In the genomic region with DNA sequence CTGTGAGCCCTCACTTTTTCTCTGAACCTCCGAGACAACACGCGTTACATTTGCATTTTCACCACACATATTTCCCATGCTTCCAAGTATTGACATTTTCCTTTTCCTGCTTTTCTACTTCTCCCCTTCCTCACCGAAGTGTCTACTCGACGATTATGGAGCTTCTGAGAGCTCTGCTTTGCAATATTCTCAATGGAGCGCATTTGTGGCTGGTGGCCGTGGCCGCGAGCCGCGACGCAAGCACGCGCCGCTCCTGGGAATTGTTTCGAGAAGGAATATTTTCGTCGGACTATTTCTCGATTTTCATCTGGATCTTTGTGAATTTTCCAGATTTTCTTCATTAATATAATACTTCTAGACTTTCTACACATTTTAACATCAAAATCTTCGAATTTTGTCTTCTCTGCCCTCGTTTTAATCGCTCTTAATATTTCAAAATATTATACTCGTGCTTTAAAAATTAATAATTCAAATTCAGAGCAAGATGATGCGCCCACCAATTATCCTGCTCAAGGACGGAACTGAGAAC, we compare ENCODE assay signal across 4 worm cellular contexts.
A peak's percentile ranks its signal among the peaks of the same experiment; 100 is the strongest.
TF ChIP-seq lines count a peak whose summit lies in the region.

Gene T10B5.4 (minus strand): TSS at position 40 of the 529 bp plus-strand sequence.
Gene cct-7 (plus strand): TSS at position 479 of the 529 bp plus-strand sequence.

TF ChIP-seq in whole organism, L2 larva, 48 proteins besides CTCF, POLR2A, EP300 and RAD21 (continued from another document):
- TF ChIP-seq sem-4 (tag; optimal IDR thresholded peaks at IDR 0.05; lab: Kevin White, UChicago) = peak; percentile 71
- peak; percentile 96 for TF ChIP-seq zag-1 (tag; optimal IDR thresholded peaks at IDR 0.05; lab: Kevin White, UChicago)
- peak; percentile 84 for TF ChIP-seq lin-11 (tag; optimal IDR thresholded peaks at IDR 0.05; lab: Kevin White, UChicago)
- TF ChIP-seq Y55F3AM.14 (GFP tag; optimal IDR thresholded peaks at IDR 0.05; lab: Kevin White, UChicago) = peak; percentile 72
- TF ChIP-seq nhr-21 (tag; optimal IDR thresholded peaks at IDR 0.05; lab: Kevin White, UChicago) = peak; percentile 67
- peak; percentile 67 for TF ChIP-seq gmeb-1 (tag; optimal IDR thresholded peaks at IDR 0.05; lab: Kevin White, UChicago)
- peak in 1 of 2 experiments; percentile 80 for TF ChIP-seq mdl-1 (tag; optimal IDR thresholded peaks at IDR 0.05; lab: Kevin White, UChicago)
- TF ChIP-seq ZK546.5 (tag; optimal IDR thresholded peaks at IDR 0.05; lab: Kevin White, UChicago) = no peak
- TF ChIP-seq unc-55 (GFP tag; optimal IDR thresholded peaks at IDR 0.05; lab: Kevin White, UChicago) = peak; percentile 97
- peak; percentile 65 for TF ChIP-seq sma-3 (GFP tag; optimal IDR thresholded peaks at IDR 0.05; lab: Kevin White, UChicago)
- peak; percentile 94 for TF ChIP-seq lin-13 (GFP tag; optimal IDR thresholded peaks at IDR 0.05; lab: Kevin White, UChicago)
- no peak for TF ChIP-seq unc-62 (GFP tag; optimal IDR thresholded peaks at IDR 0.05; lab: Kevin White, UChicago)
- TF ChIP-seq snpc-4 (tag; optimal IDR thresholded peaks at IDR 0.05; lab: Kevin White, UChicago) = peak; percentile 65
- no peak for TF ChIP-seq ceh-82 (tag; optimal IDR thresholded peaks at IDR 0.05; lab: Kevin White, UChicago)
- peak; percentile 98 for TF ChIP-seq C34F6.9 (tag; optimal IDR thresholded peaks at IDR 0.05; lab: Kevin White, UChicago)
TF ChIP-seq in whole organism, L2 larva: peak in this region for 24.

TF ChIP-seq in whole organism, L4 larva, 104 proteins besides CTCF, POLR2A, EP300 and RAD21 (continued from another document and continues in another):
- TF ChIP-seq ceh-32 (tag; optimal IDR thresholded peaks at IDR 0.05; lab: Kevin White, UChicago; ENCODE audit: poor library complexity) = no peak
- TF ChIP-seq dmd-6 (GFP tag; IDR thresholded peaks at IDR 0.05; lab: Robert Waterston, UW) = peak; percentile 78
- no peak for TF ChIP-seq daf-12 (tag; optimal IDR thresholded peaks at IDR 0.05; lab: Kevin White, UChicago)
- 0 out of 2 replicates have a peak, but pooled peaks have one; percentile 40 for TF ChIP-seq zfp-3 (GFP tag; conservative IDR thresholded peaks at IDR 0.05; lab: Robert Waterston, UW)
- peak; percentile 78 for TF ChIP-seq nhr-6 (tag; optimal IDR thresholded peaks at IDR 0.05; lab: Kevin White, UChicago)
- TF ChIP-seq F49E8.2 (tag; optimal IDR thresholded peaks at IDR 0.05; lab: Kevin White, UChicago; ENCODE audit: borderline replicate concordance) = peak; percentile 61
- TF ChIP-seq jun-1 (tag; optimal IDR thresholded peaks at IDR 0.05; lab: Kevin White, UChicago) = peak; percentile 38
- TF ChIP-seq nhr-111 (GFP tag; optimal IDR thresholded peaks at IDR 0.05; lab: Kevin White, UChicago) = no peak
- TF ChIP-seq ceh-62 (tag; optimal IDR thresholded peaks at IDR 0.05; lab: Kevin White, UChicago) = no peak
- no peak for TF ChIP-seq ztf-11 (tag; optimal IDR thresholded peaks at IDR 0.05; lab: Kevin White, UChicago)
- peak; percentile 60; the same call in 1 of the 2 replicates for TF ChIP-seq ceh-44 (GFP tag; IDR thresholded peaks at IDR 0.05; lab: Robert Waterston, UW)
- 0 out of 2 replicates have a peak, but pooled peaks have one; percentile 22 for TF ChIP-seq pha-4 (GFP tag; IDR thresholded peaks at IDR 0.05; lab: Robert Waterston, UW)
- TF ChIP-seq pha-4 (tag; optimal IDR thresholded peaks at IDR 0.05; lab: Kevin White, UChicago) = no peak
- peak; percentile 25 for TF ChIP-seq nhr-48 (tag; optimal IDR thresholded peaks at IDR 0.05; lab: Kevin White, UChicago)
- peak; percentile 70; the same call in 1 of the 2 replicates for TF ChIP-seq ceh-20 (GFP tag; IDR thresholded peaks at IDR 0.05; lab: Robert Waterston, UW)
- no peak for TF ChIP-seq daf-8 (GFP tag; IDR thresholded peaks at IDR 0.05; lab: Robert Waterston, UW)
- TF ChIP-seq ceh-28 (tag; optimal IDR thresholded peaks at IDR 0.05; lab: Kevin White, UChicago) = no peak
- TF ChIP-seq T20F7.1 (GFP tag; optimal IDR thresholded peaks at IDR 0.05; lab: Kevin White, UChicago) = peak; percentile 80
- TF ChIP-seq hlh-30 (tag; optimal IDR thresholded peaks at IDR 0.05; lab: Kevin White, UChicago; ENCODE audit: insufficient read depth) = peak; percentile 91
- peak; percentile 90 for TF ChIP-seq nhr-77 (tag; optimal IDR thresholded peaks at IDR 0.05; lab: Kevin White, UChicago)
- TF ChIP-seq fkh-10 (GFP tag; optimal IDR thresholded peaks at IDR 0.05; lab: Kevin White, UChicago) = peak; percentile 98
- 0 out of 2 replicates have a peak, but pooled peaks have one; percentile 22 for TF ChIP-seq lin-1 (GFP tag; IDR thresholded peaks at IDR 0.05; lab: Robert Waterston, UW)
- peak; percentile 24 for TF ChIP-seq zag-1 (tag; optimal IDR thresholded peaks at IDR 0.05; lab: Kevin White, UChicago)
- TF ChIP-seq hif-1 (tag; optimal IDR thresholded peaks at IDR 0.05; lab: Kevin White, UChicago) = peak in 1 of 2 experiments; percentile 90
- TF ChIP-seq nhr-42 (GFP tag; IDR thresholded peaks at IDR 0.05; lab: Robert Waterston, UW) = no peak
- TF ChIP-seq rbr-2 (tag; optimal IDR thresholded peaks at IDR 0.05; lab: Kevin White, UChicago) = peak; percentile 92
- no peak for TF ChIP-seq F26F4.8 (GFP tag; conservative IDR thresholded peaks at IDR 0.05; lab: Robert Waterston, UW)
- TF ChIP-seq nhr-41 (GFP tag; IDR thresholded peaks at IDR 0.05; lab: Robert Waterston, UW) = no peak
- TF ChIP-seq egl-43 (GFP tag; IDR thresholded peaks at IDR 0.05; lab: Robert Waterston, UW) = peak; percentile 80
- TF ChIP-seq lim-7 (GFP tag; IDR thresholded peaks at IDR 0.05; lab: Robert Waterston, UW) = peak; percentile 34; the same call in 1 of the 2 replicates
- no peak for TF ChIP-seq snpc-1.2 (GFP tag; IDR thresholded peaks at IDR 0.05; lab: Robert Waterston, UW)
- peak; percentile 59; the same call in 1 of the 2 replicates for TF ChIP-seq saeg-2 (GFP tag; IDR thresholded peaks at IDR 0.05; lab: Robert Waterston, UW)
- peak; percentile 22 for TF ChIP-seq nhr-102 (tag; optimal IDR thresholded peaks at IDR 0.05; lab: Kevin White, UChicago)
- no peak for TF ChIP-seq cey-2 (tag; optimal IDR thresholded peaks at IDR 0.05; lab: Kevin White, UChicago; ENCODE audit: borderline replicate concordance, insufficient read depth)

TF ChIP-seq in whole organism, late embryonic, 69 proteins besides CTCF, POLR2A, EP300 and RAD21 (continued from another document and continues in another):
- TF ChIP-seq elt-4 (tag; optimal IDR thresholded peaks at IDR 0.05; lab: Kevin White, UChicago) (no peak), odd-2 (tag; optimal IDR thresholded peaks at IDR 0.05; lab: Kevin White, UChicago) (no peak), pqm-1 (tag; optimal IDR thresholded peaks at IDR 0.05; lab: Kevin White, UChicago) (peak; percentile 55), K09A11.1 (tag; optimal IDR thresholded peaks at IDR 0.05; lab: Kevin White, UChicago; ENCODE audit: insufficient read depth) (no peak), fax-1 (tag; optimal IDR thresholded peaks at IDR 0.05; lab: Kevin White, UChicago) (peak; percentile 10), ceh-9 (tag; optimal IDR thresholded peaks at IDR 0.05; lab: Kevin White, UChicago) (no peak), rnt-1 (tag; optimal IDR thresholded peaks at IDR 0.05; lab: Kevin White, UChicago) (peak; percentile 80), eyg-1 (tag; optimal IDR thresholded peaks at IDR 0.05; lab: Kevin White, UChicago) (peak; percentile 66), hlh-15 (tag; optimal IDR thresholded peaks at IDR 0.05; lab: Kevin White, UChicago) (no peak), zip-5 (tag; optimal IDR thresholded peaks at IDR 0.05; lab: Kevin White, UChicago) (peak; percentile 20), pax-1 (tag; optimal IDR thresholded peaks at IDR 0.05; lab: Kevin White, UChicago) (peak; percentile 57), sox-4 (tag; optimal IDR thresholded peaks at IDR 0.05; lab: Kevin White, UChicago) (no peak), pros-1 (tag; optimal IDR thresholded peaks at IDR 0.05; lab: Kevin White, UChicago) (peak; percentile 61), hlh-6 (tag; optimal IDR thresholded peaks at IDR 0.05; lab: Kevin White, UChicago) (no peak), fkh-10 (GFP tag; optimal IDR thresholded peaks at IDR 0.05; lab: Kevin White, UChicago) (peak; percentile 63), ceh-30 (tag; optimal IDR thresholded peaks at IDR 0.05; lab: Kevin White, UChicago) (peak; percentile 10), ttx-3 (tag; optimal IDR thresholded peaks at IDR 0.05; lab: Kevin White, UChicago) (no peak), tbx-2 (tag; optimal IDR thresholded peaks at IDR 0.05; lab: Kevin White, UChicago) (peak; percentile 96), nfya-1 (tag; optimal IDR thresholded peaks at IDR 0.05; lab: Kevin White, UChicago) (peak; percentile 92), ceh-14 (tag; optimal IDR thresholded peaks at IDR 0.05; lab: Kevin White, UChicago) (peak; percentile 93), ref-2 (tag; optimal IDR thresholded peaks at IDR 0.05; lab: Kevin White, UChicago) (peak; percentile 70), ceh-48 (tag; optimal IDR thresholded peaks at IDR 0.05; lab: Kevin White, UChicago) (peak; percentile 86), Y22D7AL.16 (tag; optimal IDR thresholded peaks at IDR 0.05; lab: Kevin White, UChicago) (no peak), C08G9.2 (tag; optimal IDR thresholded peaks at IDR 0.05; lab: Kevin White, UChicago) (peak; percentile 78), hlh-30 (tag; optimal IDR thresholded peaks at IDR 0.05; lab: Kevin White, UChicago; ENCODE audit: insufficient read depth) (peak; percentile 81), pha-2 (tag; optimal IDR thresholded peaks at IDR 0.05; lab: Kevin White, UChicago) (no peak), dve-1 (tag; optimal IDR thresholded peaks at IDR 0.05; lab: Kevin White, UChicago) (peak; percentile 58), C38D4.7 (GFP tag; optimal IDR thresholded peaks at IDR 0.05; lab: Kevin White, UChicago) (no peak), ceh-19 (GFP tag; optimal IDR thresholded peaks at IDR 0.05; lab: Kevin White, UChicago) (peak; percentile 64), pag-3 (tag; optimal IDR thresholded peaks at IDR 0.05; lab: Kevin White, UChicago; ENCODE audit: borderline replicate concordance) (peak; percentile 16), madf-2 (tag; optimal IDR thresholded peaks at IDR 0.05; lab: Kevin White, UChicago) (peak; percentile 71), mec-3 (tag; optimal IDR thresholded peaks at IDR 0.05; lab: Kevin White, UChicago; ENCODE audit: borderline replicate concordance) (no peak), sox-2 (GFP tag; IDR thresholded peaks at IDR 0.05; lab: Robert Waterston, UW) (no peak), hlh-8 (tag; optimal IDR thresholded peaks at IDR 0.05; lab: Kevin White, UChicago) (peak; percentile 57), hlh-13 (GFP tag; optimal IDR thresholded peaks at IDR 0.05; lab: Kevin White, UChicago) (no peak), ets-4 (tag; optimal IDR thresholded peaks at IDR 0.05; lab: Kevin White, UChicago) (peak; percentile 92), sdc-2 (tag; optimal IDR thresholded peaks at IDR 0.05; lab: Kevin White, UChicago) (no peak), ahr-1 (tag; optimal IDR thresholded peaks at IDR 0.05; lab: Kevin White, UChicago) (peak; percentile 33), pha-4 (tag; optimal IDR thresholded peaks at IDR 0.05; lab: Kevin White, UChicago) (no peak), fkh-6 (tag; optimal IDR thresholded peaks at IDR 0.05; lab: Kevin White, UChicago) (no peak)

TF ChIP-seq in whole organism, mixed stage, embryonic, 35 proteins besides CTCF, POLR2A, EP300 and RAD21 (continued from another document):
- TF ChIP-seq elt-1 (tag; optimal IDR thresholded peaks at IDR 0.05; lab: Kevin White, UChicago; ENCODE audit: borderline replicate concordance, insufficient read depth) (no peak), zip-8 (tag; optimal IDR thresholded peaks at IDR 0.05; lab: Kevin White, UChicago) (no peak), nhr-237 (tag; optimal IDR thresholded peaks at IDR 0.05; lab: Kevin White, UChicago) (peak; percentile 81), sem-2 (GFP tag; optimal IDR thresholded peaks at IDR 0.05; lab: Kevin White, UChicago) (no peak), elt-3 (tag; optimal IDR thresholded peaks at IDR 0.05; lab: Kevin White, UChicago) (no peak), unc-39 (tag; optimal IDR thresholded peaks at IDR 0.05; lab: Kevin White, UChicago) (no peak), pha-4 (tag; optimal IDR thresholded peaks at IDR 0.05; lab: Kevin White, UChicago) (peak; percentile 86)
